Fruit fly (Drosophila melanogaster): ENCODE data around the gene ebd1.

The ebd1 gene

dm6 chr3L:698748-699367 lies 13.5 kb upstream of the ebd1 start, which contains the start of gene CG13894:
Gene CG13894 (minus strand): TSS chr3L:699144.
- TF ChIP-seq Sp1 (GFP tag; optimal IDR thresholded peaks at IDR 0.05) (no peak), brk (GFP tag; optimal IDR thresholded peaks at IDR 0.05) (no peak), Hr83 (GFP tag; optimal IDR thresholded peaks at IDR 0.05; ENCODE audit: poor library complexity, severe bottlenecking) (no peak), N (GFP tag; optimal IDR thresholded peaks at IDR 0.05) (no peak), sage (GFP tag; optimal IDR thresholded peaks at IDR 0.05) (no peak), ey (GFP tag; optimal IDR thresholded peaks at IDR 0.05) (no peak), OdsH (GFP tag; optimal IDR thresholded peaks at IDR 0.05) (no peak), psq (GFP tag; optimal IDR thresholded peaks at IDR 0.05) (no peak), lola (GFP tag; optimal IDR thresholded peaks at IDR 0.05) (no peak), Vsx2 (GFP tag; optimal IDR thresholded peaks at IDR 0.05; ENCODE audit: partially characterized antibody) (no peak), h (GFP tag; optimal IDR thresholded peaks at IDR 0.05) (no peak), Hnf4 (GFP tag; optimal IDR thresholded peaks at IDR 0.05) (no peak), Dfd (GFP tag; optimal IDR thresholded peaks at IDR 0.05) (no peak), Mio (GFP tag; optimal IDR thresholded peaks at IDR 0.05) (no peak), dmrt93B (GFP tag; optimal IDR thresholded peaks at IDR 0.05) (no peak), dsf (GFP tag; optimal IDR thresholded peaks at IDR 0.05; ENCODE audit: borderline replicate concordance) (no peak), Myc (optimal IDR thresholded peaks at IDR 0.05) (no peak)

- no peak for TF ChIP-seq tai (GFP tag; optimal IDR thresholded peaks at IDR 0.05)
These were observed 12.4 kb upstream of the ebd1 start for dm6 chr3L:697724-698123.

- TF ChIP-seq woc (GFP tag; optimal IDR thresholded peaks at IDR 0.05) (no peak), Rel (GFP tag; optimal IDR thresholded peaks at IDR 0.05) (no peak), Rel (tag; optimal IDR thresholded peaks at IDR 0.05) (peak; percentile 86)
These were observed 11.7 kb upstream of the ebd1 start for dm6 chr3L:697055-697427.

DNA sequence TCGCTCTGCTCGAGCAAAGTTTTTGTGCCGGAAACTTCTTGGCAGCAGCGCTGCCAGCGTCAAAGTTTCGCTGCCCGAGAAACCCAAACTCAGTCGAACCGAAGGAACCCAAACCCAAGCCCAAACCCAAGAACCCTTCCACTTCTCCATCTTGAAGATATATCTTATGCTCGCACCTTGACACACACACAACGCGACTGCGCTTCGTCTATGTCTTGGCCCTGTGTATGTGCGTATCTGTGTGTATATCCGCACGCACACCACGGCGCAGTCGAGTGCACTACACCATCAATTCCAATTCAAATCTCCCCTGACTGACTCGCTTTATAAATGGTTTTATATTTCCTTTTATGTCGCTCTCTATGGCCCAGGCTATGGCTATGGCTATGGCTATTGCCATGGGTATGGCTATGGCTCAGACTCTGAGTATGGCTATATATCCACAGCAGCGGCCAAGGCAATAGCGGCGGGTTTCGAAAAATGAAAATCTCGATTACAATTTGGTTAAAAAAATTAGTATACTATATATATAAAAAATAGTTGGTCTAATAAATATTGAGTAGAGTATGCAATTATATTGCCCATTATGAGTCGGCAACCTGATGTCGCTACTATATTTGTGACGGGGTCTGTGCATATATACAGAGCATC lies 11.2 kb upstream of the ebd1 start:
- TF ChIP-seq dsf (GFP tag; optimal IDR thresholded peaks at IDR 0.05; ENCODE audit: borderline replicate concordance) (peak; percentile 9), ey (GFP tag; optimal IDR thresholded peaks at IDR 0.05) (peak; percentile 71), fru (GFP tag; optimal IDR thresholded peaks at IDR 0.05) (peak; percentile 79), Dif (GFP tag; optimal IDR thresholded peaks at IDR 0.05; ENCODE audit: partially characterized antibody) (no peak), N (GFP tag; optimal IDR thresholded peaks at IDR 0.05) (no peak), HLH106 (tag; optimal IDR thresholded peaks at IDR 0.05) (peak; percentile 90), foxo (GFP tag; optimal IDR thresholded peaks at IDR 0.05) (peak in 1 of 2 experiments; percentile 88), h (GFP tag; optimal IDR thresholded peaks at IDR 0.05) (peak; percentile 92), CG9705 (GFP tag; optimal IDR thresholded peaks at IDR 0.05) (peak; percentile 67), tai (GFP tag; optimal IDR thresholded peaks at IDR 0.05) (no peak), psq (GFP tag; optimal IDR thresholded peaks at IDR 0.05) (peak; percentile 82), Abd-B (GFP tag; optimal IDR thresholded peaks at IDR 0.05) (no peak), dmrt93B (GFP tag; optimal IDR thresholded peaks at IDR 0.05) (peak; percentile 83), OdsH (GFP tag; optimal IDR thresholded peaks at IDR 0.05) (peak; percentile 84), woc (GFP tag; optimal IDR thresholded peaks at IDR 0.05) (peak; percentile 65), rgr (GFP tag; optimal IDR thresholded peaks at IDR 0.05) (peak; percentile 85), brk (GFP tag; optimal IDR thresholded peaks at IDR 0.05) (no peak), Rel (GFP tag; optimal IDR thresholded peaks at IDR 0.05) (peak; percentile 82), Rel (tag; optimal IDR thresholded peaks at IDR 0.05) (no peak), CG32264 (GFP tag; optimal IDR thresholded peaks at IDR 0.05) (peak; percentile 56), Jra (GFP tag; optimal IDR thresholded peaks at IDR 0.05) (peak; percentile 37), jim (GFP tag; optimal IDR thresholded peaks at IDR 0.05) (no peak), Vsx2 (GFP tag; optimal IDR thresholded peaks at IDR 0.05; ENCODE audit: partially characterized antibody) (no peak), br (GFP tag; optimal IDR thresholded peaks at IDR 0.05) (peak; percentile 67), sv (GFP tag; optimal IDR thresholded peaks at IDR 0.05) (peak; percentile 86), Sp1 (GFP tag; optimal IDR thresholded peaks at IDR 0.05) (peak; percentile 88), Hr83 (GFP tag; optimal IDR thresholded peaks at IDR 0.05; ENCODE audit: poor library complexity, severe bottlenecking) (peak; percentile 16), pan (optimal IDR thresholded peaks at IDR 0.05) (no peak), sage (GFP tag; optimal IDR thresholded peaks at IDR 0.05) (peak; percentile 78)
